Worm (Caenorhabditis elegans) whole organism, L1 larva: ENCODE data around the gene C07E3.8.

ENCODE experiments used
- C04F5.9 ChIP-seq: sonication (generic microtip); optimal IDR thresholded peaks from 2 replicates; lab custom pipeline; 2016; ENCODE audit warnings: missing genetic modification characterization, missing compliant biosample characterization
- C16A3.4 ChIP-seq: fragments of 150-350 bp; optimal IDR thresholded peaks from 2 replicates; lab custom pipeline; 2014; ENCODE audit warnings: missing biosample characterization, missing genetic modification characterization
- F16B12.6 ChIP-seq: fragments of 150-350 bp; optimal IDR thresholded peaks from 2 replicates; lab custom pipeline; 2014; ENCODE audit warnings: missing biosample characterization, missing genetic modification characterization
- Y116A8C.19 ChIP-seq: sonication (generic microtip); optimal IDR thresholded peaks from 2 replicates; lab custom pipeline; 2016; ENCODE audit warnings: missing compliant biosample characterization, missing genetic modification characterization, borderline replicate concordance
- blmp-1 ChIP-seq: fragments of 150-350 bp; optimal IDR thresholded peaks from 2 replicates; lab custom pipeline; 2014; ENCODE audit warnings: missing biosample characterization, missing genetic modification characterization
- ceh-82 ChIP-seq, 3 experiments: fragments of 150-350 bp in 1 of 3; sonication (generic microtip) in 2 of 3; optimal IDR thresholded peaks; 2 replicates each; lab custom pipeline; 2014 to 2017; ENCODE audit warnings: missing biosample characterization in 3 of 3, missing genetic modification characterization in 3 of 3
- ceh-88 ChIP-seq: fragments of 200-800 bp; sonication (Bioruptor generic); IDR thresholded peaks from 2 replicates; pipeline ENCODE4 v1.3.6; 2022; ENCODE audit warnings: missing genetic modification characterization, missing compliant biosample characterization
- ces-1 ChIP-seq: fragments of 150-350 bp; optimal IDR thresholded peaks from 2 replicates; lab custom pipeline; 2014; ENCODE audit warnings: missing biosample characterization, missing genetic modification reagents, missing genetic modification characterization
- dsc-1 ChIP-seq: sonication (generic microtip); optimal IDR thresholded peaks from 2 replicates; lab custom pipeline; 2016; ENCODE audit warnings: mild to moderate bottlenecking, missing genetic modification characterization, missing compliant biosample characterization
- efl-1 ChIP-seq, 4 experiments: fragments of 150-350 bp; optimal IDR thresholded peaks in 3 of 4; peaks in 1 of 4; 1 replicate in 1 of 4; 2 replicates in 3 of 4; lab custom pipeline; 2014; ENCODE audit warnings: missing biosample characterization in 2 of 4, missing genetic modification characterization in 2 of 4, missing genetic modification reagents in 2 of 4
- egl-13 ChIP-seq: sonication (generic microtip); optimal IDR thresholded peaks from 2 replicates; lab custom pipeline; 2016; ENCODE audit warnings: missing genotype, missing genetic modification reagents, missing genetic modification characterization, missing compliant biosample characterization
- egl-27 ChIP-seq, 2 experiments: fragments of 150-350 bp in 1 of 2; sonication (generic microtip); optimal IDR thresholded peaks; 3 replicates each; lab custom pipeline; 2017 to 2018; ENCODE audit warnings: missing biosample characterization in 2 of 2, missing genetic modification characterization in 2 of 2, missing genetic modification reagents in 2 of 2
- elt-3 ChIP-seq, 6 experiments: fragments of 150-350 bp in 1 of 6; sonication (generic microtip); optimal IDR thresholded peaks; 2 replicates each; lab custom pipeline; 2017 to 2018; ENCODE audit warnings: missing biosample characterization in 6 of 6, missing genetic modification characterization in 6 of 6, inconsistent platforms in 1 of 6
- fkh-8 ChIP-seq: sonication (generic microtip); optimal IDR thresholded peaks from 2 replicates; lab custom pipeline; 2016; ENCODE audit warnings: mild to moderate bottlenecking, missing genetic modification characterization, missing compliant biosample characterization
- fos-1 ChIP-seq: fragments of 150-350 bp; optimal IDR thresholded peaks from 2 replicates; lab custom pipeline; 2014; ENCODE audit warnings: missing biosample characterization, missing genetic modification characterization
- hlh-17 ChIP-seq: fragments of 200-800 bp; sonication (Bioruptor generic); optimal IDR thresholded peaks from 2 replicates; lab custom pipeline; 2018; ENCODE audit warnings: missing genetic modification characterization, mild to moderate bottlenecking, missing compliant biosample characterization, moderate library complexity, borderline replicate concordance
- hlh-4 ChIP-seq: sonication (generic microtip); optimal IDR thresholded peaks from 2 replicates; lab custom pipeline; 2016; ENCODE audit warnings: mild to moderate bottlenecking, missing genetic modification characterization, missing compliant biosample characterization
- lin-14 ChIP-seq: fragments of 200-800 bp; sonication (Bioruptor generic); optimal IDR thresholded peaks from 2 replicates; lab custom pipeline; 2018; ENCODE audit warnings: mild to moderate bottlenecking, missing genetic modification characterization, moderate library complexity, missing compliant biosample characterization
- lin-39 ChIP-seq: fragments of 150-350 bp; optimal IDR thresholded peaks from 2 replicates; lab custom pipeline; 2014; ENCODE audit warnings: missing biosample characterization, missing genetic modification reagents, missing genetic modification characterization
- lsy-2 ChIP-seq, 2 experiments: fragments of 150-350 bp; optimal IDR thresholded peaks; 2 replicates each; lab custom pipeline; 2014; ENCODE audit warnings: missing biosample characterization in 2 of 2, missing genetic modification characterization in 2 of 2
- mab-9 ChIP-seq: fragments of 200-800 bp; sonication (Bioruptor generic); IDR thresholded peaks from 2 replicates; pipeline ENCODE4 v1.3.6; 2022; ENCODE audit warnings: missing genetic modification reagents, missing genetic modification characterization, missing compliant biosample characterization
- nhr-11 ChIP-seq: fragments of 150-350 bp; optimal IDR thresholded peaks from 2 replicates; lab custom pipeline; 2014; ENCODE audit warnings: missing biosample characterization, missing genetic modification characterization
- nhr-28 ChIP-seq: fragments of 150-350 bp; optimal IDR thresholded peaks from 2 replicates; lab custom pipeline; 2014; ENCODE audit warnings: missing biosample characterization, missing genetic modification characterization
- nhr-47 ChIP-seq: sonication (generic microtip); optimal IDR thresholded peaks from 2 replicates; lab custom pipeline; 2016; ENCODE audit warnings: mild to moderate bottlenecking, missing genetic modification characterization, moderate library complexity, missing compliant biosample characterization
- nhr-76 ChIP-seq: sonication (generic microtip); optimal IDR thresholded peaks from 2 replicates; lab custom pipeline; 2017; ENCODE audit warnings: missing biosample characterization, missing genetic modification characterization
- nhr-84 ChIP-seq: sonication (generic microtip); optimal IDR thresholded peaks from 2 replicates; lab custom pipeline; 2017; ENCODE audit warnings: missing biosample characterization, missing genetic modification characterization
- rnt-1 ChIP-seq: sonication (generic microtip); optimal IDR thresholded peaks from 2 replicates; lab custom pipeline; 2016; ENCODE audit warnings: mild to moderate bottlenecking, missing genetic modification characterization, moderate library complexity, missing compliant biosample characterization
- sptf-1 ChIP-seq: fragments of 150-350 bp; optimal IDR thresholded peaks from 2 replicates; lab custom pipeline; 2014; ENCODE audit warnings: missing biosample characterization, missing genetic modification characterization
- swsn-7 ChIP-seq: sonication (generic microtip); optimal IDR thresholded peaks from 2 replicates; lab custom pipeline; 2016; ENCODE audit warnings: missing genetic modification characterization, missing compliant biosample characterization
- tbx-2 ChIP-seq: sonication (generic microtip); optimal IDR thresholded peaks from 2 replicates; lab custom pipeline; 2016; ENCODE audit warnings: missing genetic modification characterization, missing compliant biosample characterization
- unc-130 ChIP-seq: fragments of 150-350 bp; optimal IDR thresholded peaks from 2 replicates; lab custom pipeline; 2017; ENCODE audit warnings: missing biosample characterization, missing genetic modification characterization, inconsistent platforms
- unc-30 ChIP-seq: sonication (generic microtip); optimal IDR thresholded peaks from 2 replicates; lab custom pipeline; 2017; ENCODE audit warnings: missing biosample characterization, missing genetic modification characterization
- unc-86 ChIP-seq: sonication (generic microtip); optimal IDR thresholded peaks from 2 replicates; lab custom pipeline; 2016; ENCODE audit warnings: missing genetic modification characterization, missing compliant biosample characterization
- vab-15 ChIP-seq: sonication (generic microtip); optimal IDR thresholded peaks from 2 replicates; lab custom pipeline; 2017; ENCODE audit warnings: missing genotype, mild to moderate bottlenecking, missing genetic modification characterization, missing compliant biosample characterization
- ztf-11 ChIP-seq, 2 experiments: sonication (generic microtip); optimal IDR thresholded peaks; 2 replicates each; lab custom pipeline; 2016 to 2017; ENCODE audit warnings: missing genetic modification characterization in 2 of 2, missing biosample characterization in 1 of 2, missing compliant biosample characterization in 1 of 2

C07E3.8 gene

ce11 chrII:10350487-10350886 is 1.6 kb upstream of the C07E3.8 start, which contains the start of gene C07E3.9 (continued):
- TF ChIP-seq swsn-7 (tag; lab: Kevin White, UChicago) (no peak), C04F5.9 (tag; lab: Kevin White, UChicago) (no peak), tbx-2 (tag; lab: Kevin White, UChicago) (no peak), egl-27 (tag; optimal IDR thresholded peaks at IDR 0.05; lab: Kevin White, UChicago) (no peak), nhr-76 (tag; lab: Kevin White, UChicago) (no peak), Y116A8C.19 (tag; lab: Kevin White, UChicago) (no peak), unc-86 (tag; lab: Kevin White, UChicago) (no peak), hlh-17 (GFP tag; lab: Kevin White, UChicago) (no peak), lin-14 (no peak), C16A3.4 (tag; lab: Kevin White, UChicago) (peak; percentile 41), blmp-1 (peak; percentile 18), elt-3 (tag; optimal IDR thresholded peaks at IDR 0.05; lab: Kevin White, UChicago) (peak in 1 of 6 experiments; percentile 21), nhr-84 (tag; lab: Kevin White, UChicago) (no peak), fkh-8 (tag; lab: Kevin White, UChicago) (no peak), unc-30 (tag; lab: Kevin White, UChicago) (no peak), unc-130 (tag; lab: Kevin White, UChicago) (peak; percentile 27), ces-1 (GFP tag; lab: Kevin White, UChicago) (no peak), ceh-82 (tag; optimal IDR thresholded peaks at IDR 0.05; lab: Kevin White, UChicago) (peak in 2 of 3 experiments; percentile 23 to 24), nhr-11 (no peak), ztf-11 (tag; optimal IDR thresholded peaks at IDR 0.05; lab: Kevin White, UChicago) (no peak), nhr-28 (tag; lab: Kevin White, UChicago) (no peak), vab-15 (tag; lab: Kevin White, UChicago) (no peak), mab-9 (GFP tag; lab: Robert Waterston, UW) (peak; percentile 39; the same call in 1 of the 2 replicates), lin-39 (tag; lab: Kevin White, UChicago) (no peak), sptf-1 (no peak), lsy-2 (tag; optimal IDR thresholded peaks at IDR 0.05; lab: Kevin White, UChicago) (peak; percentile 27 to 81)

ce11 chrII:10357468-10358007 is 5.5 kb downstream of the C07E3.8 start, which contains the start of gene C07E3.3:
C07E3.3 (minus strand) TSS chrII:10357518.
- TF ChIP-seq ceh-88 (GFP tag; lab: Robert Waterston, UW) (no peak), efl-1 (optimal IDR thresholded peaks at IDR 0.05; lab: Kevin White, UChicago) (no peak), efl-1 (GFP tag; optimal IDR thresholded peaks at IDR 0.05 in 1 of 2; lab: Kevin White, UChicago) (peak in 1 of 2 experiments; percentile 92), F16B12.6 (tag; lab: Kevin White, UChicago) (no peak)

- TF ChIP-seq efl-1 (optimal IDR thresholded peaks at IDR 0.05; lab: Kevin White, UChicago), result no peak
- no peak for TF ChIP-seq efl-1 (GFP tag; optimal IDR thresholded peaks at IDR 0.05 in 1 of 2; lab: Kevin White, UChicago)
- TF ChIP-seq vab-15 (tag; lab: Kevin White, UChicago), result no peak
- no peak for TF ChIP-seq hlh-4
- no peak for TF ChIP-seq rnt-1 (tag; lab: Kevin White, UChicago)
Observed at ce11 chrII:10360487-10360886, 8.4 kb downstream of the C07E3.8 start, which contains the start of gene C07E3.4. C07E3.4 (plus strand) TSS chrII:10360787.

ce11 chrII:10367202-10367601 is 15.1 kb downstream of the C07E3.8 start, which contains the start of gene ceh-57:
ceh-57 (minus strand) TSS chrII:10367296.
- TF ChIP-seq dsc-1 (tag; lab: Kevin White, UChicago), result peak; percentile 64
- TF ChIP-seq egl-13 (tag; lab: Kevin White, UChicago), result no peak
- TF ChIP-seq fos-1 (tag; lab: Kevin White, UChicago), result no peak
- TF ChIP-seq nhr-47 (tag; lab: Kevin White, UChicago), result peak; percentile 5
- TF ChIP-seq fkh-8 (tag; lab: Kevin White, UChicago), result peak; percentile 53
